Fruit fly (Drosophila melanogaster) whole organism: ENCODE measurements around the gene CG14515.

ENCODE experiments used
- CG8478 ChIP-seq: fragments of >200 bp; optimal IDR thresholded peaks from 2 replicates; lab custom pipeline; 2018; ENCODE audit warnings: inconsistent platforms
- EcR ChIP-seq, 2 experiments: fragments of >200 bp; optimal IDR thresholded peaks; 2 replicates each; lab custom pipeline; 2017; ENCODE audit warnings: missing biosample characterization in 2 of 2, missing genetic modification characterization in 2 of 2, missing genetic modification reagents in 2 of 2
- pan ChIP-seq: fragments of >200 bp; optimal IDR thresholded peaks from 2 replicates; lab custom pipeline; 2017

DNA sequence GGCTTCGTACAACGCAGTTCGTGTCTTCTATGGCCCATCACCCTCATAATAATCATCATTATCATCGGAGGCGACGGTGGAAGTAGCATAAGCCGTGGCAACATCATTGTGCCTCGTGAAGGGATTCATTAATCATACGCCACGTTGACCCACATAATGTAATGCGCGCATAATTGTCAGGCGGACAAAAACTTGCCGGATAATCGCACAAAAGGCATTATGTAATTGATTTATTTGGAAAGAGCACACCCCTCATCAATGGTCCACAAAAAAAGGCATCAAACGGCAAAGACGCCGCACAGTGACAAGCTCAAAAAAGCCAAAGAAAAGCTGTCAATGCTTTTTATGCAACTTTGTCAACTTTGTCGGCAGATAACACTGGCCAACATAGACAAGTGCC is 943 bp downstream of the CG14515 start:
- TF ChIP-seq EcR (GFP tag; optimal IDR thresholded peaks at IDR 0.05; lab: Kevin White, UChicago) (no peak), CG8478 (no peak), pan (lab: Kevin White, UChicago) (no peak)
